Worm (Caenorhabditis elegans): ENCODE data around the gene unc-36.
A peak's percentile ranks its signal among the peaks of the same experiment; 100 is the strongest.

unc-36 gene

ce11 chrIII:8237827-8238226 lies 36.8 kb upstream of the unc-36 start, which contains the start of gene tsp-2:
TSS of gene tsp-2 (minus strand) at chrIII:8237935.
- TF ChIP-seq elt-2 (tag; optimal IDR thresholded peaks at IDR 0.05) (peak; percentile 71), nhr-232 (tag; optimal IDR thresholded peaks at IDR 0.05) (no peak)

ce11 chrIII:8235880-8236279 lies 34.9 kb upstream of the unc-36 start, which contains the start of gene C02F5.5:
TSS of gene C02F5.5 (plus strand) at chrIII:8236180.
- TF ChIP-seq pax-1 (tag; optimal IDR thresholded peaks at IDR 0.05) (no peak), ceh-2 (tag; optimal IDR thresholded peaks at IDR 0.05) (no peak), ama-1 (optimal IDR thresholded peaks at IDR 0.05) (no peak), F13H6.1 (tag; optimal IDR thresholded peaks at IDR 0.05) (no peak), ref-2 (tag; optimal IDR thresholded peaks at IDR 0.05) (no peak), dve-1 (tag; optimal IDR thresholded peaks at IDR 0.05) (no peak), nhr-232 (tag; optimal IDR thresholded peaks at IDR 0.05) (no peak), unc-86 (tag; optimal IDR thresholded peaks at IDR 0.05) (no peak), dmd-4 (tag; optimal IDR thresholded peaks at IDR 0.05; ENCODE audit: borderline replicate concordance) (no peak), ceh-22 (tag; optimal IDR thresholded peaks at IDR 0.05) (no peak)

- TF ChIP-seq sox-2 (GFP tag; IDR thresholded peaks at IDR 0.05) (no peak), pqm-1 (tag; optimal IDR thresholded peaks at IDR 0.05) (no peak), tbx-2 (tag; optimal IDR thresholded peaks at IDR 0.05) (no peak), Y22D7AL.16 (tag; optimal IDR thresholded peaks at IDR 0.05) (no peak), ceh-18 (tag; optimal IDR thresholded peaks at IDR 0.05) (no peak), hlh-6 (tag; optimal IDR thresholded peaks at IDR 0.05) (no peak), gmeb-2 (tag; optimal IDR thresholded peaks at IDR 0.05) (no peak), lin-11 (tag; optimal IDR thresholded peaks at IDR 0.05) (no peak), madf-2 (tag; optimal IDR thresholded peaks at IDR 0.05) (no peak), eyg-1 (tag; optimal IDR thresholded peaks at IDR 0.05) (no peak), ceh-14 (tag; optimal IDR thresholded peaks at IDR 0.05) (no peak), ttx-3 (tag; optimal IDR thresholded peaks at IDR 0.05) (no peak), hlh-15 (tag; optimal IDR thresholded peaks at IDR 0.05) (no peak), dmd-4 (tag; optimal IDR thresholded peaks at IDR 0.05; ENCODE audit: borderline replicate concordance) (no peak), syd-9 (tag; optimal IDR thresholded peaks at IDR 0.05) (no peak), fax-1 (tag; optimal IDR thresholded peaks at IDR 0.05) (no peak), che-1 (tag; optimal IDR thresholded peaks at IDR 0.05) (no peak)
Observed at ce11 chrIII:8235358-8235757, 34.3 kb upstream of the unc-36 start, which contains the start of gene C02F5.14. TSS of gene C02F5.14 (minus strand) at chrIII:8235514.

- TF ChIP-seq ref-2 (tag; optimal IDR thresholded peaks at IDR 0.05) (no peak), odd-2 (tag; optimal IDR thresholded peaks at IDR 0.05) (no peak), elt-4 (tag; optimal IDR thresholded peaks at IDR 0.05) (no peak), elt-2 (tag; optimal IDR thresholded peaks at IDR 0.05) (no peak), C38D4.7 (GFP tag; optimal IDR thresholded peaks at IDR 0.05) (no peak), tbx-7 (tag; optimal IDR thresholded peaks at IDR 0.05) (no peak), unc-86 (tag; optimal IDR thresholded peaks at IDR 0.05) (no peak), fax-1 (tag; optimal IDR thresholded peaks at IDR 0.05) (no peak), ceh-30 (tag; optimal IDR thresholded peaks at IDR 0.05) (no peak), nfya-1 (tag; optimal IDR thresholded peaks at IDR 0.05) (no peak), fkh-10 (GFP tag; optimal IDR thresholded peaks at IDR 0.05) (no peak), pros-1 (tag; optimal IDR thresholded peaks at IDR 0.05) (no peak)
Observed at ce11 chrIII:8232634-8233033, 31.6 kb upstream of the unc-36 start, which contains the start of gene henn-1. TSS of gene henn-1 (plus strand) at chrIII:8232651.

- TF ChIP-seq fkh-10 (GFP tag; optimal IDR thresholded peaks at IDR 0.05) = no peak
- TF ChIP-seq sox-4 (tag; optimal IDR thresholded peaks at IDR 0.05) = no peak
- TF ChIP-seq odd-2 (tag; optimal IDR thresholded peaks at IDR 0.05) = no peak
- TF ChIP-seq dmd-4 (tag; optimal IDR thresholded peaks at IDR 0.05; ENCODE audit: borderline replicate concordance) = no peak
- no peak for TF ChIP-seq ceh-48 (tag; optimal IDR thresholded peaks at IDR 0.05)
- no peak for TF ChIP-seq nfya-1 (tag; optimal IDR thresholded peaks at IDR 0.05)
- no peak for TF ChIP-seq pqm-1 (tag; optimal IDR thresholded peaks at IDR 0.05)
- TF ChIP-seq sox-2 (GFP tag; IDR thresholded peaks at IDR 0.05) = no peak
- TF ChIP-seq unc-3 (GFP tag; conservative IDR thresholded peaks at IDR 0.05) = no peak
- no peak for TF ChIP-seq unc-3 (tag; optimal IDR thresholded peaks at IDR 0.05)
- no peak for TF ChIP-seq T23F11.4 (GFP tag; optimal IDR thresholded peaks at IDR 0.05)
- TF ChIP-seq ceh-19 (GFP tag; optimal IDR thresholded peaks at IDR 0.05) = no peak
- TF ChIP-seq ceh-45 (GFP tag; IDR thresholded peaks at IDR 0.05) = no peak
Observed at ce11 chrIII:8229480-8229879, 28.5 kb upstream of the unc-36 start.

Data from whole organism, late embryonic.